Worm (Caenorhabditis elegans) whole organism, L1 larva: ENCODE measurements around the gene grk-1.

Experiments used
- C04F5.9 ChIP-seq: sonication (generic microtip); optimal IDR thresholded peaks from 2 replicates; lab custom pipeline; 2016; ENCODE audit warnings: missing genetic modification characterization, missing compliant biosample characterization
- C34B4.2 ChIP-seq: sonication (generic microtip); optimal IDR thresholded peaks from 2 replicates; lab custom pipeline; 2017; ENCODE audit warnings: mild to moderate bottlenecking, missing genetic modification characterization, missing compliant biosample characterization
- ceh-82 ChIP-seq, 3 experiments: fragments of 150-350 bp in 1 of 3; sonication (generic microtip) in 2 of 3; optimal IDR thresholded peaks; 2 replicates each; lab custom pipeline; 2014 to 2017; ENCODE audit warnings: missing biosample characterization in 3 of 3, missing genetic modification characterization in 3 of 3
- ceh-90 ChIP-seq: sonication (generic microtip); optimal IDR thresholded peaks from 2 replicates; lab custom pipeline; 2016; ENCODE audit warnings: missing genetic modification characterization, missing compliant biosample characterization
- ces-1 ChIP-seq: fragments of 150-350 bp; optimal IDR thresholded peaks from 2 replicates; lab custom pipeline; 2014; ENCODE audit warnings: missing biosample characterization, missing genetic modification reagents, missing genetic modification characterization
- dsc-1 ChIP-seq: sonication (generic microtip); optimal IDR thresholded peaks from 2 replicates; lab custom pipeline; 2016; ENCODE audit warnings: mild to moderate bottlenecking, missing genetic modification characterization, missing compliant biosample characterization
- efl-3 ChIP-seq: fragments of 200-800 bp; sonication (Bioruptor generic); optimal IDR thresholded peaks from 2 replicates; lab custom pipeline; 2018; ENCODE audit warnings: mild to moderate bottlenecking, missing genetic modification characterization, missing compliant biosample characterization
- egl-13 ChIP-seq: sonication (generic microtip); optimal IDR thresholded peaks from 2 replicates; lab custom pipeline; 2016; ENCODE audit warnings: missing genotype, missing genetic modification reagents, missing genetic modification characterization, missing compliant biosample characterization
- egl-27 ChIP-seq, 2 experiments: fragments of 150-350 bp in 1 of 2; sonication (generic microtip); optimal IDR thresholded peaks; 3 replicates each; lab custom pipeline; 2017 to 2018; ENCODE audit warnings: missing biosample characterization in 2 of 2, missing genetic modification characterization in 2 of 2, missing genetic modification reagents in 2 of 2
- elt-2 ChIP-seq: sonication (generic microtip); optimal IDR thresholded peaks from 2 replicates; lab custom pipeline; 2016; ENCODE audit warnings: missing genetic modification characterization, mild to moderate bottlenecking, inconsistent platforms, missing compliant biosample characterization, missing genetic modification reagents
- elt-3 ChIP-seq, 6 experiments: fragments of 150-350 bp in 1 of 6; sonication (generic microtip); optimal IDR thresholded peaks; 2 replicates each; lab custom pipeline; 2017 to 2018; ENCODE audit warnings: missing biosample characterization in 6 of 6, missing genetic modification characterization in 6 of 6, inconsistent platforms in 1 of 6
- ets-5 ChIP-seq: fragments of 200-800 bp; sonication (Bioruptor generic); IDR thresholded peaks from 2 replicates; pipeline ENCODE4 v1.3.6; 2022; ENCODE audit warnings: missing genetic modification characterization, missing compliant biosample characterization
- fkh-10 ChIP-seq: sonication (generic microtip); optimal IDR thresholded peaks from 2 replicates; lab custom pipeline; 2017; ENCODE audit warnings: missing biosample characterization, missing genetic modification reagents, missing genetic modification characterization
- fkh-8 ChIP-seq: sonication (generic microtip); optimal IDR thresholded peaks from 2 replicates; lab custom pipeline; 2016; ENCODE audit warnings: mild to moderate bottlenecking, missing genetic modification characterization, missing compliant biosample characterization
- grh-1 ChIP-seq: fragments of 200-800 bp; sonication (Bioruptor generic); IDR thresholded peaks from 2 replicates; pipeline ENCODE4 v1.3.6; 2022; ENCODE audit warnings: missing genetic modification reagents, missing genetic modification characterization, missing compliant biosample characterization
- hlh-4 ChIP-seq: sonication (generic microtip); optimal IDR thresholded peaks from 2 replicates; lab custom pipeline; 2016; ENCODE audit warnings: mild to moderate bottlenecking, missing genetic modification characterization, missing compliant biosample characterization
- hpl-2 ChIP-seq: fragments of 150-350 bp; optimal IDR thresholded peaks from 2 replicates; lab custom pipeline; 2014; ENCODE audit warnings: missing biosample characterization, missing genetic modification reagents, missing genetic modification characterization
- jun-1 ChIP-seq: fragments of 150-350 bp; optimal IDR thresholded peaks from 2 replicates; lab custom pipeline; 2014; ENCODE audit warnings: missing biosample characterization, missing genetic modification reagents, missing genetic modification characterization
- lin-13 ChIP-seq: fragments of 150-350 bp; optimal IDR thresholded peaks from 2 replicates; lab custom pipeline; 2014; ENCODE audit warnings: missing biosample characterization, missing genetic modification reagents, missing genetic modification characterization
- lin-14 ChIP-seq: fragments of 200-800 bp; sonication (Bioruptor generic); optimal IDR thresholded peaks from 2 replicates; lab custom pipeline; 2018; ENCODE audit warnings: mild to moderate bottlenecking, missing genetic modification characterization, moderate library complexity, missing compliant biosample characterization
- lin-35 ChIP-seq, 2 experiments: fragments of 150-350 bp; optimal IDR thresholded peaks; 2 replicates each; lab custom pipeline; 2014; ENCODE audit warnings: missing biosample characterization in 2 of 2, missing genetic modification characterization in 2 of 2, missing genetic modification reagents in 2 of 2
- lsy-2 ChIP-seq, 2 experiments: fragments of 150-350 bp; optimal IDR thresholded peaks; 2 replicates each; lab custom pipeline; 2014; ENCODE audit warnings: missing biosample characterization in 2 of 2, missing genetic modification characterization in 2 of 2
- mab-9 ChIP-seq: fragments of 200-800 bp; sonication (Bioruptor generic); IDR thresholded peaks from 2 replicates; pipeline ENCODE4 v1.3.6; 2022; ENCODE audit warnings: missing genetic modification reagents, missing genetic modification characterization, missing compliant biosample characterization
- mep-1 ChIP-seq: fragments of 150-350 bp; optimal IDR thresholded peaks from 2 replicates; lab custom pipeline; 2014; ENCODE audit warnings: missing biosample characterization, missing genetic modification characterization
- nhr-12 ChIP-seq: sonication (generic microtip); optimal IDR thresholded peaks from 2 replicates; lab custom pipeline; 2017; ENCODE audit warnings: missing biosample characterization, missing genetic modification characterization
- nhr-20 ChIP-seq: sonication (generic microtip); optimal IDR thresholded peaks from 2 replicates; lab custom pipeline; 2016; ENCODE audit warnings: mild to moderate bottlenecking, missing genetic modification characterization, missing compliant biosample characterization
- nhr-237 ChIP-seq: fragments of 150-350 bp; optimal IDR thresholded peaks from 2 replicates; lab custom pipeline; 2014; ENCODE audit warnings: missing biosample characterization, missing genetic modification characterization
- nhr-28 ChIP-seq: fragments of 150-350 bp; optimal IDR thresholded peaks from 2 replicates; lab custom pipeline; 2014; ENCODE audit warnings: missing biosample characterization, missing genetic modification characterization
- nhr-47 ChIP-seq: sonication (generic microtip); optimal IDR thresholded peaks from 2 replicates; lab custom pipeline; 2016; ENCODE audit warnings: mild to moderate bottlenecking, missing genetic modification characterization, moderate library complexity, missing compliant biosample characterization
- nhr-71 ChIP-seq: sonication (generic microtip); optimal IDR thresholded peaks from 2 replicates; lab custom pipeline; 2016; ENCODE audit warnings: mild to moderate bottlenecking, missing genetic modification characterization, moderate library complexity, missing compliant biosample characterization
- nhr-77 ChIP-seq: fragments of 150-350 bp; optimal IDR thresholded peaks from 2 replicates; lab custom pipeline; 2014; ENCODE audit warnings: missing biosample characterization, missing genetic modification characterization
- nhr-90 ChIP-seq: sonication (generic microtip); optimal IDR thresholded peaks from 2 replicates; lab custom pipeline; 2016; ENCODE audit warnings: mild to moderate bottlenecking, missing genetic modification characterization, missing compliant biosample characterization; ENCODE audit not compliant: poor library complexity
- skn-1 ChIP-seq: fragments of 150-350 bp; optimal IDR thresholded peaks from 2 replicates; lab custom pipeline; 2014; ENCODE audit warnings: missing biosample characterization, missing genetic modification characterization
- snpc-4 ChIP-seq: fragments of 150-350 bp; optimal IDR thresholded peaks from 2 replicates; lab custom pipeline; 2014; ENCODE audit warnings: missing biosample characterization, missing genetic modification characterization
- snu-23 ChIP-seq: sonication (generic microtip); optimal IDR thresholded peaks from 2 replicates; lab custom pipeline; 2016; ENCODE audit warnings: missing genetic modification characterization, missing compliant biosample characterization
- sox-4 ChIP-seq: sonication (generic microtip); optimal IDR thresholded peaks from 2 replicates; lab custom pipeline; 2016; ENCODE audit warnings: missing genetic modification characterization, missing compliant biosample characterization
- sup-37 ChIP-seq: fragments of 200-800 bp; sonication (Bioruptor generic); optimal IDR thresholded peaks from 2 replicates; lab custom pipeline; 2018; ENCODE audit warnings: mild to moderate bottlenecking, missing genetic modification characterization, missing compliant biosample characterization
- swsn-7 ChIP-seq: sonication (generic microtip); optimal IDR thresholded peaks from 2 replicates; lab custom pipeline; 2016; ENCODE audit warnings: missing genetic modification characterization, missing compliant biosample characterization
- tbx-2 ChIP-seq: sonication (generic microtip); optimal IDR thresholded peaks from 2 replicates; lab custom pipeline; 2016; ENCODE audit warnings: missing genetic modification characterization, missing compliant biosample characterization
- tlp-1 ChIP-seq: fragments of 150-350 bp; optimal IDR thresholded peaks from 2 replicates; lab custom pipeline; 2014; ENCODE audit warnings: missing biosample characterization, missing genetic modification characterization
- unc-130 ChIP-seq: fragments of 150-350 bp; optimal IDR thresholded peaks from 2 replicates; lab custom pipeline; 2017; ENCODE audit warnings: missing biosample characterization, missing genetic modification characterization, inconsistent platforms
- unc-62 ChIP-seq: fragments of 150-350 bp; optimal IDR thresholded peaks from 2 replicates; lab custom pipeline; 2014; ENCODE audit warnings: missing biosample characterization, missing genetic modification reagents, missing genetic modification characterization
- unc-98 ChIP-seq: fragments of 200-800 bp; sonication (Bioruptor generic); IDR thresholded peaks from 2 replicates; pipeline ENCODE4 v1.3.6; 2022; ENCODE audit warnings: missing genetic modification characterization, missing compliant biosample characterization
- vab-15 ChIP-seq: sonication (generic microtip); optimal IDR thresholded peaks from 2 replicates; lab custom pipeline; 2017; ENCODE audit warnings: missing genotype, mild to moderate bottlenecking, missing genetic modification characterization, missing compliant biosample characterization
- xbp-1 ChIP-seq: sonication (generic microtip); optimal IDR thresholded peaks from 2 replicates; lab custom pipeline; 2016; ENCODE audit warnings: missing genetic modification characterization, missing compliant biosample characterization
- zag-1 ChIP-seq: fragments of 150-350 bp; optimal IDR thresholded peaks from 2 replicates; lab custom pipeline; 2014; ENCODE audit warnings: missing biosample characterization, missing genetic modification characterization
- zip-4 ChIP-seq: fragments of 200-800 bp; sonication (Bioruptor generic); optimal IDR thresholded peaks from 2 replicates; lab custom pipeline; 2018; ENCODE audit warnings: mild to moderate bottlenecking, missing genetic modification characterization, moderate library complexity, missing compliant biosample characterization
- ztf-4 ChIP-seq: fragments of 150-350 bp; optimal IDR thresholded peaks from 2 replicates; lab custom pipeline; 2014; ENCODE audit warnings: missing biosample characterization, missing genetic modification characterization

Gene grk-1

ce11 chrX:9999599-10000201 is 692 bp upstream of the grk-1 start (continued):
- TF ChIP-seq zag-1 (tag; lab: Kevin White, UChicago) (no peak), ceh-82 (tag; optimal IDR thresholded peaks at IDR 0.05; lab: Kevin White, UChicago) (peak; percentile 27 to 75 (median 36)), hpl-2 (GFP tag; lab: Kevin White, UChicago) (no peak)

- TF ChIP-seq tbx-2 (tag; lab: Kevin White, UChicago) (no peak), ceh-90 (tag; lab: Kevin White, UChicago) (no peak), mep-1 (tag; lab: Kevin White, UChicago) (no peak), nhr-77 (tag; lab: Kevin White, UChicago) (no peak), tlp-1 (tag; lab: Kevin White, UChicago) (no peak), egl-27 (tag; optimal IDR thresholded peaks at IDR 0.05; lab: Kevin White, UChicago) (no peak), skn-1 (tag; lab: Kevin White, UChicago) (no peak), xbp-1 (tag; lab: Kevin White, UChicago) (no peak), zag-1 (tag; lab: Kevin White, UChicago) (no peak), C34B4.2 (no peak)
These were observed 1.7 kb downstream of the grk-1 start for ce11 chrX:9997344-9997743.

- TF ChIP-seq unc-98 (GFP tag; lab: Robert Waterston, UW) (no peak), C04F5.9 (tag; lab: Kevin White, UChicago) (no peak), nhr-71 (peak; percentile 5), hlh-4 (tag; lab: Kevin White, UChicago) (no peak), ceh-90 (tag; lab: Kevin White, UChicago) (no peak), xbp-1 (tag; lab: Kevin White, UChicago) (no peak), nhr-77 (tag; lab: Kevin White, UChicago) (no peak), fkh-10 (GFP tag; lab: Kevin White, UChicago) (no peak), zag-1 (tag; lab: Kevin White, UChicago) (no peak), snu-23 (GFP tag; lab: Kevin White, UChicago) (peak; percentile 1), unc-130 (tag; lab: Kevin White, UChicago) (no peak), lin-13 (no peak), jun-1 (tag; lab: Kevin White, UChicago) (no peak), snpc-4 (tag; lab: Kevin White, UChicago) (no peak), egl-13 (tag; lab: Kevin White, UChicago) (no peak), nhr-237 (no peak), ztf-4 (tag; lab: Kevin White, UChicago) (no peak), skn-1 (tag; lab: Kevin White, UChicago) (no peak), elt-2 (tag; lab: Kevin White, UChicago) (peak; percentile 70), lin-14 (GFP tag; lab: Kevin White, UChicago) (peak; percentile 36), lin-35 (GFP tag; optimal IDR thresholded peaks at IDR 0.05; lab: Kevin White, UChicago) (peak in 1 of 2 experiments; percentile 34), ces-1 (GFP tag; lab: Kevin White, UChicago) (no peak), nhr-20 (tag; lab: Kevin White, UChicago) (peak; percentile 34), swsn-7 (tag; lab: Kevin White, UChicago) (no peak), lsy-2 (tag; optimal IDR thresholded peaks at IDR 0.05; lab: Kevin White, UChicago) (no peak), grh-1 (GFP tag; lab: Robert Waterston, UW) (no peak), dsc-1 (tag; lab: Kevin White, UChicago) (no peak), nhr-28 (tag; lab: Kevin White, UChicago) (no peak), mep-1 (tag; lab: Kevin White, UChicago) (no peak), sup-37 (no peak), vab-15 (tag; lab: Kevin White, UChicago) (no peak), ets-5 (no peak), C34B4.2 (no peak), unc-62 (no peak), mab-9 (GFP tag; lab: Robert Waterston, UW) (no peak), zip-4 (no peak), sox-4 (tag; lab: Kevin White, UChicago) (no peak), elt-3 (tag; optimal IDR thresholded peaks at IDR 0.05; lab: Kevin White, UChicago) (no peak), nhr-12 (tag; lab: Kevin White, UChicago) (no peak), nhr-47 (tag; lab: Kevin White, UChicago) (peak; percentile 5), nhr-90 (tag; lab: Kevin White, UChicago) (no peak), fkh-8 (tag; lab: Kevin White, UChicago) (no peak), efl-3 (no peak)
These were observed 5.9 kb downstream of the grk-1 start for ce11 chrX:9993100-9993499.
